Fruit fly (Drosophila melanogaster) whole organism, wandering third instar larva: ENCODE results near the gene CG11584.

Experiments
- CrebA ChIP-seq: fragments of 200-800 bp; sonication (Bioruptor generic); optimal IDR thresholded peaks from 2 replicates; lab custom pipeline; 2016; ENCODE audit warnings: missing biosample characterization, mild to moderate bottlenecking, missing genetic modification characterization, borderline replicate concordance
- Dif ChIP-seq: fragments of 200-275, 200-300 bp; sonication (Bioruptor generic); optimal IDR thresholded peaks from 2 replicates; lab custom pipeline; 2018; ENCODE audit warnings: missing biosample characterization, missing genetic modification characterization; ENCODE audit not compliant: partially characterized antibody

DNA sequence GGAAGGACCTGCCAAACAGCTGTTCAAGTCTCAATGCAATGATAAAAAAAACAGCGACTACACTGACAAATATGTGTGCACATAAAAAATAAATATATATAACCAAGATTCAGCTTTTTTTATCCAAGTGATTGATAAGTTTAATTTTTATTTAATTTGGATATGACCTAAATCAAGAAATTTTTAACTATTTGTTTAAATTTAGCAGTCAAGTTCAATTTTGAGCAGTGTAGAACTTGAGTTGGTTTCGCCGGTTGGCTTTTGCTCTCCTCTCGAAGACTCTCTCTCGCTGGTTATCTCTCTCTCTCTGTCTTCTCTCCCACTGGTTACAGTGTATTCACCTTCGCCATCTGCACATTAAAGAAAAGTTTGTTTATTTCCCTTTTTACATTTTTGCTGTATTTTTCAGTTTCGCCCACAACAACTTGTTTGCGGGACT lies 37.2 kb downstream of the CG11584 start:
- TF ChIP-seq Dif (GFP tag; lab: Kevin White, UChicago) (peak; percentile 50), CrebA (GFP tag; lab: Kevin White, UChicago) (peak; percentile 92)
